Fruit fly (Drosophila melanogaster) Kc167 (cell line): Measurements from ENCODE around the gene CG33947.

Experiments used
- Sin3A ChIP-seq: fragments of >200 bp; optimal IDR thresholded peaks from 2 replicates; lab custom pipeline; 2018; ENCODE audit warnings: missing external identifiers
- h ChIP-seq: fragments of >200 bp; optimal IDR thresholded peaks from 3 replicates; lab custom pipeline; 2018; ENCODE audit warnings: missing external identifiers
- insv ChIP-seq: fragments of >200 bp; optimal IDR thresholded peaks from 3 replicates; lab custom pipeline; 2018; ENCODE audit warnings: missing external identifiers
- ttk ChIP-seq: sonication (Bioruptor generic); optimal IDR thresholded peaks from 2 replicates; lab custom pipeline; 2017; ENCODE audit warnings: missing external identifiers

- TF ChIP-seq ttk (lab: Kevin White, UChicago) (no peak), Sin3A (lab: Kevin White, UChicago) (no peak), insv (lab: Kevin White, UChicago) (no peak), h (lab: Kevin White, UChicago) (no peak)
Observed at dm6 chr3L:11145065-11145464, 48.8 kb downstream of the CG33947 start.
